Fruit fly (Drosophila melanogaster) Kc167 (cell line): ENCODE measurements around the gene Spindly.

Experiments
- Myc ChIP-seq: fragments of >200 bp; optimal IDR thresholded peaks from 2 replicates; lab custom pipeline; 2017; ENCODE audit warnings: missing external identifiers
- Sin3A ChIP-seq: fragments of >200 bp; optimal IDR thresholded peaks from 2 replicates; lab custom pipeline; 2018; ENCODE audit warnings: missing external identifiers
- h ChIP-seq: fragments of >200 bp; optimal IDR thresholded peaks from 3 replicates; lab custom pipeline; 2018; ENCODE audit warnings: missing external identifiers
- insv ChIP-seq: fragments of >200 bp; optimal IDR thresholded peaks from 3 replicates; lab custom pipeline; 2018; ENCODE audit warnings: missing external identifiers
- psq ChIP-seq: fragments of >200 bp; optimal IDR thresholded peaks from 2 replicates; lab custom pipeline; 2017; ENCODE audit warnings: missing external identifiers
- ttk ChIP-seq: sonication (Bioruptor generic); optimal IDR thresholded peaks from 2 replicates; lab custom pipeline; 2017; ENCODE audit warnings: missing external identifiers

The Spindly gene

dm6 chr2L:3482037-3482436 is 48.1 kb downstream of the Spindly start:
- TF ChIP-seq psq (lab: Kevin White, UChicago) (no peak), Myc (no peak), insv (lab: Kevin White, UChicago) (no peak), ttk (lab: Kevin White, UChicago) (no peak), h (lab: Kevin White, UChicago) (no peak), Sin3A (lab: Kevin White, UChicago) (no peak)

DNA sequence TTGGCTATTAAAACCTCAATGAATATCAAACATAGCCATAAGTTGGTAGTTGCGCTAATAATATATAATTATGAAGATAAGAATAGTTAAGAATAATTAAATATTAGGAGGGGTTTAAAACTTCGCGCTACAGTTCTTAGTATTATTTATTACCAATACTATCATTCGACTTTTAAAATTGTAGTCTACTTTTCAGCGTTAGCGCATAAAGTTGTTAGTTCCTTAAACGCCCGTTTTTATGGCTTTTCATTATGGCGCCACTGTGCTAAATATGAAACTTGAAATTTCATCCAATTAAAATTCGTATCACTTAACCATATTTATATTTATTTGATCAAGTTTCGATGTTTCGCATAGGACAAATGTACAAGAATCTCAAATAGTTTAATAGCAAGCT is 49.7 kb downstream of the Spindly start:
- TF ChIP-seq psq (lab: Kevin White, UChicago) (no peak), insv (lab: Kevin White, UChicago) (no peak), ttk (lab: Kevin White, UChicago) (no peak), Sin3A (lab: Kevin White, UChicago) (no peak), h (lab: Kevin White, UChicago) (no peak), Myc (no peak)

- TF ChIP-seq Sin3A (lab: Kevin White, UChicago) (no peak), ttk (lab: Kevin White, UChicago) (no peak), h (lab: Kevin White, UChicago) (no peak), Myc (no peak), insv (lab: Kevin White, UChicago) (no peak), psq (lab: Kevin White, UChicago) (no peak)
Observed at dm6 chr2L:3479697-3480442, 50.2 kb downstream of the Spindly start.

- TF ChIP-seq psq (lab: Kevin White, UChicago): no peak
- no peak for TF ChIP-seq ttk (lab: Kevin White, UChicago)
- no peak for TF ChIP-seq Myc
- no peak for TF ChIP-seq h (lab: Kevin White, UChicago)
- no peak for TF ChIP-seq Sin3A (lab: Kevin White, UChicago)
- no peak for TF ChIP-seq insv (lab: Kevin White, UChicago)
Observed at dm6 chr2L:3478034-3478880, 51.9 kb downstream of the Spindly start, which contains the start of gene Thor. Gene Thor, plus strand, starts transcription at chr2L:3478434.
